Worm (Caenorhabditis elegans) whole organism, early embryonic: ENCODE measurements around the gene spp-1.

ENCODE experiments used
- ama-1 ChIP-seq: fragments of 150-350 bp; optimal IDR thresholded peaks from 2 replicates; lab custom pipeline; 2014
- flt-1 ChIP-seq: fragments of 200-800 bp; sonication (Bioruptor generic); IDR thresholded peaks from 2 replicates; pipeline ENCODE4 v1.3.6; 2022; ENCODE audit warnings: missing genetic modification characterization, missing compliant biosample characterization
- tra-4 ChIP-seq: sonication (generic microtip); optimal IDR thresholded peaks from 2 replicates; lab custom pipeline; 2017; ENCODE audit warnings: missing genetic modification characterization, missing compliant biosample characterization

DNA sequence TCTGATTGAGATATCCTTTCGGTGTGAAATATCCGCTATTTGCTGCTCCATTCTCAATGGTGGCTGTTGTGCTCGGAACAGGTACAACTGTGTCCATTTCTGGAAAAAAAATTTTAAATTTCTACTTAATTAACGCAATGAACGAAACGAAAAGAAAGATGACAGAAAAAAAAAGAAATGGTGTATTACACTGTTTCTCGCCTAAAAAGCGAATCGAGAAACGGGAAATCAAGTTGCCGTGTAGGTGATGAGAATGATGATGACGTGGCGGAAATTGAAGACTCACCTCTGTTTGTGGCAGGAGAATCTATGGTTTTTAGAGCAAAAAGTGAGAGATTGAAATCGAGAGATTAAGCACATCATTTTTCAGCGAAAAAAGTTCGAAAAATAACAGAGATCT is 31.0 kb upstream of the spp-1 start, which contains the start of gene C38H2.3:
- TF ChIP-seq ama-1 (lab: Kevin White, UChicago) = no peak
- TF ChIP-seq tra-4 (tag; lab: Kevin White, UChicago) = no peak
- no peak for TF ChIP-seq flt-1 (GFP tag; lab: Robert Waterston, UW)
